Fruit fly (Drosophila melanogaster) whole organism, pupa: ENCODE results near the gene cmpy.

Experiments
- CG10348 ChIP-seq: fragments of 200-800 bp; sonication (Bioruptor generic); IDR thresholded peaks from 2 replicates; pipeline ENCODE4 v1.3.6; 2022; ENCODE audit warnings: missing biosample characterization, missing genetic modification characterization
- CG12605 ChIP-seq: fragments of 200-800 bp; sonication (Bioruptor generic); IDR thresholded peaks from 2 replicates; pipeline ENCODE4 v1.3.6; 2022; ENCODE audit warnings: missing biosample characterization, missing genetic modification characterization
- CG14655 ChIP-seq: fragments of 200-800 bp; sonication (Bioruptor generic); optimal IDR thresholded peaks from 3 replicates; lab custom pipeline; 2017; ENCODE audit warnings: mild to moderate bottlenecking, missing biosample characterization, missing genetic modification reagents, missing genetic modification characterization
- CG17806 ChIP-seq: fragments of 200-800 bp; sonication (Bioruptor generic); optimal IDR thresholded peaks from 2 replicates; lab custom pipeline; 2018; ENCODE audit warnings: missing biosample characterization, mild to moderate bottlenecking, missing genetic modification characterization, moderate library complexity
- CG34367 ChIP-seq: fragments of 200-800 bp; sonication (Bioruptor generic); optimal IDR thresholded peaks from 2 replicates; lab custom pipeline; 2018; ENCODE audit warnings: missing biosample characterization, mild to moderate bottlenecking, missing genetic modification characterization
- CG4496 ChIP-seq: fragments of 200-800 bp; sonication (Bioruptor generic); IDR thresholded peaks from 3 replicates; pipeline ENCODE4 v1.3.6; 2022; ENCODE audit warnings: missing biosample characterization, missing genetic modification characterization
- CG8301 ChIP-seq: fragments of 200-800 bp; sonication (Bioruptor generic); optimal IDR thresholded peaks from 2 replicates; lab custom pipeline; 2018; ENCODE audit warnings: missing biosample characterization, mild to moderate bottlenecking, missing genetic modification characterization
- D1 ChIP-seq: fragments of 200-800 bp; sonication (Bioruptor generic); optimal IDR thresholded peaks from 2 replicates; lab custom pipeline; 2018; ENCODE audit warnings: missing biosample characterization, mild to moderate bottlenecking, missing genetic modification characterization, moderate library complexity
- EcR ChIP-seq: fragments of 200-800 bp; sonication (Bioruptor generic); optimal IDR thresholded peaks from 3 replicates; lab custom pipeline; 2019; ENCODE audit warnings: missing biosample characterization, missing genetic modification characterization, mild to moderate bottlenecking, moderate library complexity, missing genetic modification reagents
- Ets98B ChIP-seq: fragments of 200-800 bp; sonication (Bioruptor generic); IDR thresholded peaks from 2 replicates; pipeline ENCODE4 v1.3.6; 2022; ENCODE audit warnings: missing biosample characterization, missing genetic modification characterization
- Pif1A ChIP-seq: fragments of 200-800 bp; sonication (Bioruptor generic); optimal IDR thresholded peaks from 3 replicates; lab custom pipeline; 2016; ENCODE audit warnings: missing biosample characterization, missing genetic modification characterization
- fd96Ca ChIP-seq: fragments of 200-800 bp; sonication (Bioruptor generic); IDR thresholded peaks from 3 replicates; pipeline ENCODE4 v1.3.6; 2022; ENCODE audit warnings: missing biosample characterization, missing genetic modification characterization

DNA sequence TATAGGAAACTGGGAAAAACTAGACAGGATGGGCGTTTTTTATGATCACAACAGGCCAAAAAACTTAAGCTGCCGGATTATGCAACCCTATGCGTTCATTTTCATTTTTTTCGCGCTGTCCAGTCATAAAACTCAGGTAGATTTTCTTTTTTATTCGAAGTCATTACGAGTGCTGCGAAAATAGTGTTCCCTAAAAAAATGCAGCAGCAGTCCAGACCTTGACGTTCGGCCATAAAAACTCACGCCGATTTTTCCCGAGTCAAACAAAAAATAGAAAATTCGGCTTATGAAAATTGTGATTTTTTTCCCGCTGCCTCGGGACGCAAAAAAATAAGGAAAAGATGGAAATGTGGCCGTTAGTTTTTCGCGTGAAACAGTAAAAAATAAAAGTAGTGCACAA is 24.4 kb downstream of the cmpy start:
- TF ChIP-seq EcR: no peak
- no peak for TF ChIP-seq Pif1A (GFP tag; lab: Kevin White, UChicago)
- TF ChIP-seq CG8301: no peak
- no peak for TF ChIP-seq fd96Ca
- no peak for TF ChIP-seq CG34367
- no peak for TF ChIP-seq CG4496 (GFP tag; lab: Robert Waterston, UW)
- TF ChIP-seq CG12605 (GFP tag; lab: Robert Waterston, UW): no peak
- TF ChIP-seq Ets98B (GFP tag; lab: Robert Waterston, UW): no peak
- TF ChIP-seq CG17806: no peak
- TF ChIP-seq CG14655: no peak
- no peak for TF ChIP-seq CG10348 (GFP tag; lab: Robert Waterston, UW)
- no peak for TF ChIP-seq D1
